Fruit fly (Drosophila melanogaster): ENCODE measurements around the gene CG13081.

DNA sequence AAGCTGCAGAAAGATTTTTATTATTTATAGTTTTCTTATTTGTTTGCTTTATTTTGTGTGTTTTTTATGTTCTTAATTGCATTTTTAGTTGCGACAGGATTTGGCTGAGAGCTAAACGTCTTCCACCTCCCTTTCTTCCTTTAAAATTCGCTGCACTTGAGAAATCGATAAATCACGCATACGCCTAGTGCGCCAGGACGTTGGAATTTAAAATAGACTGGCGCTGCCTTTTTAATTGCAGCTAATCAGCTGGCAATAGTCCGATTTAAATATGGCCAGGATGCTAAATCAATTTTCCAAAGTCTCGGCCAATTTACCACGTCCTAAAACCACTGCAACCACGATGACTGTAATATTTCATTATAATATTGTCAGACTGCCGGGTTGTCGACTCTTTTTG, 13.6 kb upstream of the CG13081 start:
- TF ChIP-seq CG32006 (GFP tag; optimal IDR thresholded peaks at IDR 0.05) (no peak), eg (GFP tag; IDR thresholded peaks at IDR 0.05) (no peak), Sox102F (GFP tag; optimal IDR thresholded peaks at IDR 0.05) (no peak), spab (GFP tag; optimal IDR thresholded peaks at IDR 0.05) (no peak)
